Fruit fly (Drosophila melanogaster): ENCODE measurements around the gene CG14322.

The CG14322 gene

dm6 chr3R:17617976-17618308 is 29.5 kb upstream of the CG14322 start (continued):
- no peak for TF ChIP-seq CG10654 (GFP tag; optimal IDR thresholded peaks at IDR 0.05)
- no peak for TF ChIP-seq CG10462 (GFP tag; optimal IDR thresholded peaks at IDR 0.05)
- no peak for TF ChIP-seq ewg (GFP tag; optimal IDR thresholded peaks at IDR 0.05)
- TF ChIP-seq eve (GFP tag; optimal IDR thresholded peaks at IDR 0.05) = no peak
- no peak for TF ChIP-seq Mad (GFP tag; optimal IDR thresholded peaks at IDR 0.05)
- TF ChIP-seq ac (GFP tag; optimal IDR thresholded peaks at IDR 0.05) = no peak
- TF ChIP-seq CG10321 (GFP tag; IDR thresholded peaks at IDR 0.05) = no peak
- TF ChIP-seq CG15696 (tag; optimal IDR thresholded peaks at IDR 0.05) = no peak
- no peak for TF ChIP-seq CG8281 (tag; optimal IDR thresholded peaks at IDR 0.05)
- TF ChIP-seq CG17568 (GFP tag; optimal IDR thresholded peaks at IDR 0.05) = no peak
- TF ChIP-seq CG1024 (GFP tag; IDR thresholded peaks at IDR 0.05) = no peak
- no peak for TF ChIP-seq CG7987 (GFP tag; optimal IDR thresholded peaks at IDR 0.05)
- no peak for TF ChIP-seq CG17328 (GFP tag; IDR thresholded peaks at IDR 0.05)
- no peak for TF ChIP-seq CG18476 (GFP tag; optimal IDR thresholded peaks at IDR 0.05)
- no peak for TF ChIP-seq crc (GFP tag; optimal IDR thresholded peaks at IDR 0.05)
- no peak for TF ChIP-seq CG12155 (GFP tag; optimal IDR thresholded peaks at IDR 0.05)
- peak; percentile 88 for TF ChIP-seq CG6791 (GFP tag; IDR thresholded peaks at IDR 0.05; ENCODE audit: partially characterized antibody)
- no peak for TF ChIP-seq CG16863 (GFP tag; optimal IDR thresholded peaks at IDR 0.05)
- TF ChIP-seq repo (GFP tag; optimal IDR thresholded peaks at IDR 0.05) = no peak
- TF ChIP-seq CG8388 (GFP tag; optimal IDR thresholded peaks at IDR 0.05) = no peak
- TF ChIP-seq CG11504 (tag; optimal IDR thresholded peaks at IDR 0.05) = no peak
- TF ChIP-seq stc (GFP tag; IDR thresholded peaks at IDR 0.05) = no peak
- TF ChIP-seq CG3407 (GFP tag; optimal IDR thresholded peaks at IDR 0.05) = no peak
- no peak for TF ChIP-seq CG12659 (GFP tag; optimal IDR thresholded peaks at IDR 0.05)
- TF ChIP-seq Atf6 (GFP tag; IDR thresholded peaks at IDR 0.05) = no peak
- TF ChIP-seq ranshi (GFP tag; IDR thresholded peaks at IDR 0.05) = no peak
- TF ChIP-seq tup (GFP tag; optimal IDR thresholded peaks at IDR 0.05) = no peak
- no peak for TF ChIP-seq Myb (GFP tag; optimal IDR thresholded peaks at IDR 0.05)
- TF ChIP-seq CG13296 (GFP tag; optimal IDR thresholded peaks at IDR 0.05) = no peak
- TF ChIP-seq Elba2 (GFP tag; optimal IDR thresholded peaks at IDR 0.05) = no peak
- TF ChIP-seq vnd (GFP tag; IDR thresholded peaks at IDR 0.05; ENCODE audit: partially characterized antibody) = peak; percentile 76
- TF ChIP-seq CG33213 (GFP tag; optimal IDR thresholded peaks at IDR 0.05) = no peak
- no peak for TF ChIP-seq org-1 (GFP tag; optimal IDR thresholded peaks at IDR 0.05)
- no peak for TF ChIP-seq CG4404 (GFP tag; IDR thresholded peaks at IDR 0.05)
- TF ChIP-seq Ets65A (GFP tag) = no peak
- TF ChIP-seq Vsx1 (GFP tag; optimal IDR thresholded peaks at IDR 0.05) = no peak
- no peak for TF ChIP-seq gsb-n (tag; optimal IDR thresholded peaks at IDR 0.05)
- TF ChIP-seq chinmo (GFP tag; IDR thresholded peaks at IDR 0.05; ENCODE audit: partially characterized antibody) = peak; percentile 68; the same call in 1 of the 4 replicates
- no peak for TF ChIP-seq Max (GFP tag; optimal IDR thresholded peaks at IDR 0.05)
- TF ChIP-seq knrl (GFP tag; IDR thresholded peaks at IDR 0.05; ENCODE audit: partially characterized antibody) = peak; percentile 76; the same call in 2 of the 3 replicates
- TF ChIP-seq tll (GFP tag; optimal IDR thresholded peaks at IDR 0.05) = no peak
- peak; percentile 21; the same call in 1 of the 2 replicates for TF ChIP-seq CG2129 (GFP tag; IDR thresholded peaks at IDR 0.05; ENCODE audit: partially characterized antibody)
- TF ChIP-seq pb (GFP tag; optimal IDR thresholded peaks at IDR 0.05) = no peak
- no peak for TF ChIP-seq Sox102F (GFP tag; optimal IDR thresholded peaks at IDR 0.05)
- no peak for TF ChIP-seq CG8478 (optimal IDR thresholded peaks at IDR 0.05)
- TF ChIP-seq Usf (GFP tag; optimal IDR thresholded peaks at IDR 0.05) = no peak
- TF ChIP-seq CG13287 (GFP tag; IDR thresholded peaks at IDR 0.05; ENCODE audit: partially characterized antibody) = peak; percentile 42; the same call in 1 of the 2 replicates
- no peak for TF ChIP-seq grn (GFP tag; optimal IDR thresholded peaks at IDR 0.05)
- peak; percentile 5 for TF ChIP-seq CG7839 (tag; optimal IDR thresholded peaks at IDR 0.05)
